Fruit fly (Drosophila melanogaster) whole organism, prepupa: ENCODE measurements around the gene mRpL45.

Experiments
- Blimp-1 ChIP-seq: fragments of 200-800 bp; sonication (Bioruptor generic); optimal IDR thresholded peaks from 3 replicates; lab custom pipeline; 2017; ENCODE audit warnings: missing biosample characterization, missing genetic modification characterization, mild to moderate bottlenecking, moderate library complexity, missing genetic modification reagents
- CG11294 ChIP-seq: fragments of 200-800 bp; sonication (Bioruptor generic); IDR thresholded peaks from 2 replicates; pipeline ENCODE4 v1.3.6; 2022; ENCODE audit warnings: missing biosample characterization, missing genetic modification characterization
- CG15336 ChIP-seq: fragments of 200-800 bp; sonication (Bioruptor generic); IDR thresholded peaks from 2 replicates; pipeline ENCODE4 v1.3.6; 2022; ENCODE audit warnings: missing biosample characterization, missing genetic modification characterization
- CG3032 ChIP-seq: fragments of 200-800 bp; optimal IDR thresholded peaks from 2 replicates; lab custom pipeline; 2019; ENCODE audit warnings: missing biosample characterization, mild to moderate bottlenecking, missing genetic modification characterization, moderate library complexity
- Eip93F ChIP-seq: fragments of 200-800 bp; sonication (Bioruptor generic); optimal IDR thresholded peaks from 2 replicates; lab custom pipeline; 2016; ENCODE audit warnings: missing biosample characterization, mild to moderate bottlenecking, missing genetic modification characterization
- Gug ChIP-seq: fragments of 200-800 bp; sonication (Bioruptor generic); IDR thresholded peaks from 2 replicates; pipeline ENCODE4 v1.3.6; 2022; ENCODE audit warnings: missing biosample characterization, missing genetic modification characterization
- Hr39 ChIP-seq: fragments of 200-800 bp; sonication (Bioruptor generic); optimal IDR thresholded peaks from 2 replicates; lab custom pipeline; 2016; ENCODE audit warnings: missing biosample characterization, missing genetic modification characterization
- Hr4 ChIP-seq: fragments of 200-800 bp; sonication (Bioruptor generic); optimal IDR thresholded peaks from 3 replicates; lab custom pipeline; 2016; ENCODE audit warnings: missing biosample characterization, missing genetic modification characterization
- Sox102F ChIP-seq: fragments of 200-800 bp; sonication (Bioruptor generic); optimal IDR thresholded peaks from 2 replicates; lab custom pipeline; 2016; ENCODE audit warnings: missing biosample characterization, mild to moderate bottlenecking, missing genetic modification characterization
- achi ChIP-seq: fragments of 200-800 bp; sonication (Bioruptor generic); optimal IDR thresholded peaks from 3 replicates; lab custom pipeline; 2016; ENCODE audit warnings: missing biosample characterization, missing genetic modification characterization
- eg ChIP-seq: fragments of 200-800 bp; sonication (Bioruptor generic); IDR thresholded peaks from 3 replicates; pipeline ENCODE4 v1.3.6; 2022; ENCODE audit warnings: missing biosample characterization, missing genetic modification characterization
- fd59A ChIP-seq: fragments of 200-800 bp; sonication (Bioruptor generic); optimal IDR thresholded peaks from 2 replicates; lab custom pipeline; 2017; ENCODE audit warnings: missing biosample characterization, mild to moderate bottlenecking, missing genetic modification characterization, missing genetic modification reagents

- TF ChIP-seq eg (GFP tag; lab: Robert Waterston, UW) (0 out of 3 replicates have a peak, but pooled peaks have one; percentile 12), Hr4 (GFP tag; lab: Kevin White, UChicago) (no peak), Gug (GFP tag; lab: Robert Waterston, UW) (no peak), CG15336 (GFP tag; lab: Robert Waterston, UW) (peak; percentile 44; the same call in 1 of the 2 replicates), CG11294 (GFP tag; lab: Robert Waterston, UW) (no peak), achi (no peak), fd59A (GFP tag; lab: Kevin White, UChicago) (no peak), Blimp-1 (GFP tag; lab: Kevin White, UChicago) (no peak), Hr39 (GFP tag; lab: Kevin White, UChicago) (no peak), CG3032 (tag; lab: Kevin White, UChicago) (peak; percentile 33), Sox102F (no peak), Eip93F (no peak)
Observed at dm6 chr3R:22589311-22589710, 29.0 kb upstream of the mRpL45 start.
